Fruit fly (Drosophila melanogaster) S2 (cell line): ENCODE data around the gene CG31676.

Source experiments
- CG8478 ChIP-seq: fragments of >200 bp; optimal IDR thresholded peaks from 2 replicates; lab custom pipeline; 2018
- CTCF ChIP-seq, 2 experiments: fragments of >200 bp; optimal IDR thresholded peaks; 2 replicates each; lab custom pipeline; 2018

DNA sequence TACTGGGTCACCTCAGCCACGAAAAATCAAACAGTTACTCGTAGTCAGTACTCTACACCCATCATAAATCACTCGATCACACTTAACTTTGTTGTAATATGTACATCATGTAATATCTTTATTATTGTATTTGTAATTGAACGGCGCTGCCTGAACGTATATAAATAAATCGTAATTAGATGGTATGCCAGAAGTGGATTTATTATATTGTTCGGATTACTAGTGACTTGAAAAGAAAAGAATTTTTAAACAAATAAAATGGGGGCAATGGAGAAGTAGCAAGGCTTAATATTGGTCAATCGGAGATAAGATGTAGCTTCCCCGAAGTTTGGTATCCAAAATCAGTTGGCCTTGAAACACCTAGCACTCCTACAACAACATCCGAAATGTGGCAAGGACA, 8.4 kb downstream of the CG31676 start, which contains the start of gene CG14402:
- TF ChIP-seq CG8478 (lab: Kevin White, UChicago) (no peak), CTCF (optimal IDR thresholded peaks at IDR 0.05; lab: Kevin White, UChicago) (no peak)
